Worm (Caenorhabditis elegans) whole organism, L4 larva: ENCODE data around the gene Y57G11A.4.

ENCODE experiments used
- ceh-82 ChIP-seq: sonication (generic microtip); optimal IDR thresholded peaks from 2 replicates; lab custom pipeline; 2017; ENCODE audit warnings: missing biosample characterization, missing genetic modification characterization
- ces-1 ChIP-seq: fragments of 150-350 bp; sonication (generic microtip); optimal IDR thresholded peaks from 4 replicates; lab custom pipeline; 2014; ENCODE audit warnings: missing biosample characterization, missing genetic modification reagents, missing genetic modification characterization
- mdl-1 ChIP-seq, 2 experiments: fragments of 150-350 bp in 1 of 2; sonication (generic microtip) in 1 of 2; optimal IDR thresholded peaks; 2 replicates each; lab custom pipeline; 2014 to 2017; ENCODE audit warnings: missing biosample characterization in 2 of 2, missing genetic modification characterization in 2 of 2
- mep-1 ChIP-seq: fragments of 150-350 bp; sonication (generic microtip); optimal IDR thresholded peaks from 3 replicates; lab custom pipeline; 2014; ENCODE audit warnings: missing biosample characterization, missing genetic modification characterization
- mxl-2 ChIP-seq: fragments of 200-800 bp; sonication (Bioruptor generic); conservative IDR thresholded peaks from 2 replicates; pipeline ENCODE4 v1.3.6; 2022; ENCODE audit warnings: missing genetic modification reagents, missing genetic modification characterization, missing compliant biosample characterization
- nhr-11 ChIP-seq: fragments of 150-350 bp; optimal IDR thresholded peaks from 2 replicates; lab custom pipeline; 2014; ENCODE audit warnings: missing biosample characterization, missing genetic modification characterization
- nhr-25 ChIP-seq: sonication (generic microtip); optimal IDR thresholded peaks from 2 replicates; lab custom pipeline; 2017; ENCODE audit warnings: missing genetic modification characterization, mild to moderate bottlenecking, missing compliant biosample characterization, antibody characterized with exemption, moderate library complexity, borderline replicate concordance; ENCODE audit not compliant: insufficient read depth
- pha-4 ChIP-seq, 2 experiments: fragments of 150-350 bp in 1 of 2; fragments of 200-800 bp in 1 of 2; sonication (Bioruptor generic) in 1 of 2; IDR thresholded peaks in 1 of 2; optimal IDR thresholded peaks in 1 of 2; 2 replicates each; pipeline versions ENCODE4 v1.3.6 to Lab custom; 2014 to 2022; ENCODE audit warnings: missing genetic modification characterization in 2 of 2, missing genetic modification reagents in 2 of 2, missing biosample characterization in 1 of 2, missing compliant biosample characterization in 1 of 2
- snpc-1.2 ChIP-seq: fragments of 200-800 bp; sonication (Bioruptor generic); IDR thresholded peaks from 2 replicates; pipeline ENCODE4 v1.3.6; 2022; ENCODE audit warnings: missing genetic modification reagents, missing genetic modification characterization, missing compliant biosample characterization
- zfp-2 ChIP-seq: sonication (generic microtip); optimal IDR thresholded peaks from 2 replicates; lab custom pipeline; 2016; ENCODE audit warnings: mild to moderate bottlenecking, missing genetic modification characterization, missing compliant biosample characterization

DNA sequence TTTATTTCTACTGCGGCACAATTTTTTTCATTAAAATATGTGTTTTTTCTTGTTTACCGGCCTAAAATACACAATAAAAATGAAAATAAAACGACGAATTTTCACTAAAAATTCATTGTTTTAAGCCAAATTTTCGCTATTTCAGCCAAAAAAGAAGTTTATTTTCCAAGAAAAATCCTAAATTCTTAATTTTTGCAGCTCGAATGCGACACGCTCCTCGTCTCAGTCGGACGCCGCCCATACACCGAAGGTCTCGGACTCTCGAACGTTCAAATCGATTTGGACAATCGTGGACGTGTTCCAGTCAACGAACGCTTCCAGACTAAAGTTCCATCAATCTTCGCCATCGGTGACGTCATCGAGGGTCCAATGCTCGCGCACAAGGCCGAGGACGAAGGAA lies 16.0 kb upstream of the Y57G11A.4 start:
- no peak for TF ChIP-seq mdl-1 (tag; optimal IDR thresholded peaks at IDR 0.05; lab: Kevin White, UChicago)
- TF ChIP-seq mep-1 (tag; lab: Kevin White, UChicago) = no peak
- TF ChIP-seq ces-1 (GFP tag; lab: Kevin White, UChicago) = no peak
- TF ChIP-seq nhr-25 (tag; lab: Kevin White, UChicago) = no peak
- no peak for TF ChIP-seq snpc-1.2
- no peak for TF ChIP-seq nhr-11 (tag; lab: Kevin White, UChicago)
- TF ChIP-seq pha-4 (GFP tag; IDR thresholded peaks at IDR 0.05; lab: Robert Waterston, UW) = no peak
- TF ChIP-seq pha-4 (tag; optimal IDR thresholded peaks at IDR 0.05; lab: Kevin White, UChicago) = no peak
- no peak for TF ChIP-seq zfp-2
- no peak for TF ChIP-seq mxl-2 (GFP tag; lab: Robert Waterston, UW)
- TF ChIP-seq ceh-82 (tag; lab: Kevin White, UChicago) = no peak
